Fruit fly (Drosophila melanogaster) whole organism, larva: ENCODE data around the gene Ada1-1.
"Not testable (repeated sequence)": the region's sequence is repeated elsewhere in the genome, so short reads cannot be mapped to it uniquely, and the experiment has no call there.

Experiments used
- noc ChIP-seq: fragments of 200-800 bp; sonication (Bioruptor generic); optimal IDR thresholded peaks from 3 replicates; lab custom pipeline; 2019; ENCODE audit warnings: missing biosample characterization, mild to moderate bottlenecking, missing genetic modification characterization, moderate library complexity

The Ada1-1 gene

DNA sequence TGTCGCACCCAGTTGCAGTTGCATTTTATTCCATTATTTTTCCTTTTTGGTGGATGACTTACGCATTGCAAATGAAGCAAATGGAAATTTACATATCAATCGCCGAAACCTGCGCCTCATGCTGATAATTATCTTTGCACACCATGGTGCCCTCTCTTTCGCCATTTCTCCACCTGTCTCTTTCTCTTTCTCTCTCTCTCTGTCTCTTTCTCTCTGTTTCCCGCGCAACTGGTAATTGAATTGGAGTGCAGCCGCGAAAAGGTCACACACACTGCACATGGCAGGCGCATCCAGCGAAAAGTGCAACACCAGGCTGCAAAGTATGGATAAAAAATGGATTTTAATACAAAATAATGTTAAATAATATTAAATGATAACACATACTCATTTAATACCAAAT lies 18.9 kb upstream of the Ada1-1 start:
- no peak for TF ChIP-seq noc (tag; lab: Kevin White, UChicago)

DNA sequence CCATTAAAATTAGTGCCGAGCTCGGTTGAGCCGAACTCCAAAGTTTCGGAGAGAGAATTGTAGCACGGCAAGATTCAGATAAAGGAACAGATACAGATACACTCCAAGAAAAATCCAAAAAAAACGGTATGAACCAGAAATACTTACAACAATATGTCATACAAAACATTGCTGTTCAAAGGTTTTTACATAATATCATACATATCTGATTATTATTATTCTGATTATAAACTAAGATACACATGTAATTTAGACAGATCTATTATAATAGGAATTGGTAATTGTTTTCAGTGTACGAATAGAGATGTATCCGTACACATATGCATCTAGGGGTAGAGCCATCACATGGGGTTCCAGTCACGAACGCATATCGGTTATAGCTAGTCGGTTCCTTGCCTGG lies 16.5 kb upstream of the Ada1-1 start:
- TF ChIP-seq noc (tag; lab: Kevin White, UChicago), result no peak

DNA sequence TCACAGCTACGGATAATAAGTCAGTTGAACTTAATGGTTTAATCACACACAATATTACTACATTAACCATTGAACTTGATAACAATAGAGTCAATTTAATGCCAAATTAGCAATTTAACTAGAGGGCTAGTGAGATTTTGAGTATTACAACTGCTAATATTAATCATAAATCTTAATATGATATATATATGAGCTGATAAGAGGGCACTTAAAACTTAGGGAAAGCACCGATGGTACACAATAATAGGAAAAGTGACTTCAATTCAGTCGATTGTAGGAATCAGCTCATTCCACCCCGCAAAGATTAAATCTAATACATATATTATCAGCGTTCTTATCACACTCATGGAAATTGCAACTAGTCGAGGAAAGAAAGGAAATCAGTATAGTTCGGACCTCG lies 15.4 kb upstream of the Ada1-1 start, which contains the start of gene CG16965:
TSS of gene CG16965 (plus strand) at position 382 of the 400 bp plus-strand sequence.
- TF ChIP-seq noc (tag; lab: Kevin White, UChicago), result no peak

DNA sequence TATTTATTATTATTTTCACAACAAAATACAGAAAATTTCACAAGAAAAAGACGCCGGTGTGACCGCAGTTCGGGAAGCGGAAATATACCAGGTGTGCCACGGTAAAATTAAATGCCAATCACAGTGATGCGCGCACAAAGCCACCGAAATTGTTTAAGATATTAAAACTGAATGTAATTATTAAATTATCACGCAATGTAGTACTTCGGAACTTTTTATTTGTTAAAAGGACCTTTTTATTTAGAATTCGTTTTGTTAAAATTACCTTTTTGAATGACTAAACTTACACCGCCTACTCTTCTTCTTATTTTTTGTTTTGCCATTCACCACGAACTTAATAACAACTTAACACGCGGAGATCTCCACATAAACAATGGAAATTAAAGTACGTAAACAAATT lies 8.7 kb upstream of the Ada1-1 start, which contains the start of the genes CG6686 and CG34163:
TSS of gene CG6686 (minus strand) at position 95 of the 400 bp plus-strand sequence.
TSS of gene CG34163 (plus strand) at position 326 of the 400 bp plus-strand sequence.
- no peak for TF ChIP-seq noc (tag; lab: Kevin White, UChicago)

DNA sequence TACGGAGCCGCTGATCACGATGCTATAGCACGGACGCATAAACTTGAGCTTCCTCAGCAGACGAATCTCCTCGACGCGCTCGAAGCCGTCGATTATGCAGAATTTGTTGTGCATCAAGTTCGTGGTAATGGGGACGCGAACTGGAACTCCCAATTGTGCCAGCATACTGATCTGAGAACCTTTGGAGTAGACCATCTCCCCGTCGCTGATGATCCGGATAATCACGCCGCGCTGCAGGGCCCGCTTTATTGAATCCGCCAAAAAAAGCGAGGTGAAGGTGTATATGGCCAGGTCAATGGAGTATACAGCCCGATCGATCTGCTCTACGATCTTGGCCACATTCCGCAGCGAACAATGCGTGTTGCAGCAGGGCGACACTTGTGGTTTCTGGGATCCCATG lies 7.4 kb upstream of the Ada1-1 start:
- TF ChIP-seq noc (tag; lab: Kevin White, UChicago), result no peak

DNA sequence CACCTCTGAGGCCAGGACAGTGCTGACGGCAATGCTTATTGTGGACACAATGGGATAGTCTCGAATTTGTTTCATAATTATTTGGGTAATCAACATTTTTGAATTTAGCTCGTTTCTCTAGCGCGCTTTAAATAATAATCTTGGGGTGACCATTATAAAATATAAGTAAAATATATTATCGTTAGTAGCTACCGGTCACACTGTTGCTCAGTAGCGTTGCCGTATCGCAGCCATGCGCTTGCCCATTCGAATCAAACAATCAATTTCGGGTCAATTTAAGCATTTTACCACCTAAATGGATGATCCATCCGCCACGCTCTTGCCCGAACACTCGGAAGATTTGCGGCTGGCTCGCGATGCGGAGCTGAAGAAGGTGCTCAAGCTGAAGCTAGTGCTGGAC lies 6.9 kb upstream of the Ada1-1 start, which contains the start of the genes zuc and dgt2:
TSS of gene zuc (minus strand) at position 154 of the 400 bp plus-strand sequence.
TSS of gene dgt2 (plus strand) at position 208 of the 400 bp plus-strand sequence.
- no peak for TF ChIP-seq noc (tag; lab: Kevin White, UChicago)

DNA sequence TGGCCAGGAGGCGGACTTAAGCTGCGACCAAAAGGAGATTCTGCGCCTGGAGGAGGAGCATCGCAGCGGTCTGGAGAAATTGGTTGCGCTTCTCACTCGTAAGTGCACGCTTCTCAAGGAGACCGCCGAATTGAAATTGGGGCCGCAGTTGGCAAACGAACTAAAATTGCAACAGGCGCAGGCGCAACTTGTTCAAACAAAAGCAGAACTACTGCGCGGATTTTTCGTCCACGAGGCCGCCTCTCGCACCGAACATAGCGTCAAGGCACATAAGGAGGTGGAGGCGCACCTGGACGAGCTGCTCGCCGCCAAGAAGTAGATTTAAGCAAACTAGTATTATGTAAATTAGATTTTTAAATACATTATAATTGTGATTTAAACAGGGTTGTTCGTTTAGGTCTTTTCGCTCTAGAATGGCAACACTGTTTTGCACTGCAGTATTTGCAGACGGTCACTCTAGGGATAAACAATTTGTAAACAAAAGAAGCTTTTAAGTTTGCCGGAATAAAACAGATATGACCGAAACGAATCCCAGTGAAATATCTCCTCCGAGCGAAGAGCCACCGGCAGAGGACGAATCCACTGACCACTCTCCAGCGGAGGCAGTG lies 6.0 kb upstream of the Ada1-1 start, which contains the start of gene escl:
TSS of gene escl (plus strand) at position 470 of the 608 bp plus-strand sequence.
- no peak for TF ChIP-seq noc (tag; lab: Kevin White, UChicago)

DNA sequence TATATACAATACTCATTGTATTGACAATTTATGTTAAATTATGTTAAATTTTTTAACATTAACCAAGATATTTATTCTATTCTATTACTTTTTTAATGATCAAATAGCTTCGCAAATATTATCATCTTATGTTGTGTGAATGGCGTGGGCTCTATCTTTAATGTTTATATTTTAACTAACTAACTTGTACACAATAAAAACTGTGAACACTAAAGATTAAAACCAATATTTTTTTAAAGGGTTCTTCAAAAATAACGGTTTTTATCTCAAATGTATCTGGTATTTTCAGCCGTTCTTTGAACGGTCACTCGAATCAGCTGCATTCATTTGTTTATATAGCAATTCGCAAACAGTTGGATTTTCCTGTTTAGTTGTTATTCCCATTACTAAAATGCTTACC lies 4.0 kb upstream of the Ada1-1 start, which contains the start of gene Ada1-2:
TSS of gene Ada1-2 (plus strand) at position 301 of the 400 bp plus-strand sequence.
- TF ChIP-seq noc (tag; lab: Kevin White, UChicago), result not testable (repeated sequence)

DNA sequence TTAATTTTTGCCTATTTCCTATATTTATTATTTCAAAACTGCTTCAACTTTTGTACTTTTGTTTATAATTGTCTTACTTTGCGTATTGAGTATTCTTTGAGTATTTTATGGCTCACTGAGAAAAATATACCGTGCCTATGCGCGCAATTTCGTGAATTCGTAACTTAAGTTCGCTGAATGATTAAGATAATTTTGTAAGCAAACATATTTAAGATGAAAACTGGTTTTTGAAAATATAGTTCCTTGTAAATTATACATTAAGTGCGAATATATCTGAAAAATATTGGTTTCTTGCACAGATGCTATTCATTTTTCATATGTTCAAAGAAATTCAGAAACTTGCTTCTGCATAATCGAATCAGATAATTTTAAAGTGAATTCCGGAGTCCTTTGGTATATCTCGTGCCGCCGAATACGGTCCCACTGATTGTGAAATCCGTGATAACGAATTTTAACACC lies 1.2 kb upstream of the Ada1-1 start, which contains the start of the genes CG18789 and Qtzl:
TSS of gene CG18789 (minus strand) at position 101 of the 459 bp plus-strand sequence.
TSS of gene Qtzl (plus strand) at position 409 of the 459 bp plus-strand sequence.
- TF ChIP-seq noc (tag; lab: Kevin White, UChicago), result not testable (repeated sequence)

DNA sequence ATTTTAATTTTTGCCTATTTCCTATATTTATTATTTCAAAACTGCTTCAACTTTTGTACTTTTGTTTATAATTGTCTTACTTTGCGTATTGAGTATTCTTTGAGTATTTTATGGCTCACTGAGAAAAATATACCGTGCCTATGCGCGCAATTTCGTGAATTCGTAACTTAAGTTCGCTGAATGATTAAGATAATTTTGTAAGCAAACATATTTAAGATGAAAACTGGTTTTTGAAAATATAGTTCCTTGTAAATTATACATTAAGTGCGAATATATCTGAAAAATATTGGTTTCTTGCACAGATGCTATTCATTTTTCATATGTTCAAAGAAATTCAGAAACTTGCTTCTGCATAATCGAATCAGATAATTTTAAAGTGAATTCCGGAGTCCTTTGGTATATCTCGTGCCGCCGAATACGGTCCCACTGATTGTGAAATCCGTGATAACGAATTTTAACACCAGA lies 2.7 kb downstream of the Ada1-1 start, which contains the start of the genes CG18787 and Nfs1:
TSS of gene CG18787 (minus strand) at position 101 of the 465 bp plus-strand sequence.
TSS of gene Nfs1 (plus strand) at position 415 of the 465 bp plus-strand sequence.
- TF ChIP-seq noc (tag; lab: Kevin White, UChicago), result not testable (repeated sequence)

DNA sequence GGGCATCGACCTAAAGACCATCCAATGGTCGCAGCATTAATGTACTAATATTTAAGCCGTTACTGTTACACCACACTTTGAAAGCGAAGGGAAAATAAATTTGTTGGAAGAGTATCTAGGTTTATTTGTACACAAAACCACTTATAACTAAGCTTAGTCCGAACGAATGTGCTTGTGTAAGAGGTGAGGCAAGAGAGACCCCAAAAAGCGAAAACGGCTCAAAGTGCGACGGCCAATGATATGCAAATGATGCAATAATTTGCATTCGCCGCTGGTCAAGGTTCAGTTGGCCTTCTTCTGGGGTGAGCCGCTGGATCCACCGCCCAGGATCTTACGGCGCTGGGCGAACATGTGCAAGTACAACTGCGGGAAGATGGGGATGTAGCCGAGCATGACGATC lies 4.5 kb downstream of the Ada1-1 start:
- no peak for TF ChIP-seq noc (tag; lab: Kevin White, UChicago)

DNA sequence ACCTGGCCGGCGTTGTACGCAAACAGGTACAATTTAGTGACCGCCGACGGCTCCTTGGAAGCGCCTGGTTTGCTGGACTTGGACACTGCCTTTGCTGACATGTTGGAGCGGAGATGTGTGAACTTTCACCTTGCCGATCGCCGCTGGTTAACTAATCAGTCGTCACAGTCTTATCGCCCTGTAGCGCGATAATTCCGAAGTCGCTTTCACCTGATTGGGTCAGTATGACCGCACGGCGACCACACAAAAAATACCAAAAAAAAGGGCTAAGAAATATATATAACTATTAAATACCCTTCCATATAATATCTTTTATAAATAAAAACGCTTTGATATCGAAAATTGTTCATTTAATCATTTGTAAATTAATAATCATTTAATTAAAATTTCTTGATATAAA lies 5.4 kb downstream of the Ada1-1 start, which contains the start of gene Hacd1:
TSS of gene Hacd1 (minus strand) at position 216 of the 400 bp plus-strand sequence.
- peak; percentile 36 for TF ChIP-seq noc (tag; lab: Kevin White, UChicago)

DNA sequence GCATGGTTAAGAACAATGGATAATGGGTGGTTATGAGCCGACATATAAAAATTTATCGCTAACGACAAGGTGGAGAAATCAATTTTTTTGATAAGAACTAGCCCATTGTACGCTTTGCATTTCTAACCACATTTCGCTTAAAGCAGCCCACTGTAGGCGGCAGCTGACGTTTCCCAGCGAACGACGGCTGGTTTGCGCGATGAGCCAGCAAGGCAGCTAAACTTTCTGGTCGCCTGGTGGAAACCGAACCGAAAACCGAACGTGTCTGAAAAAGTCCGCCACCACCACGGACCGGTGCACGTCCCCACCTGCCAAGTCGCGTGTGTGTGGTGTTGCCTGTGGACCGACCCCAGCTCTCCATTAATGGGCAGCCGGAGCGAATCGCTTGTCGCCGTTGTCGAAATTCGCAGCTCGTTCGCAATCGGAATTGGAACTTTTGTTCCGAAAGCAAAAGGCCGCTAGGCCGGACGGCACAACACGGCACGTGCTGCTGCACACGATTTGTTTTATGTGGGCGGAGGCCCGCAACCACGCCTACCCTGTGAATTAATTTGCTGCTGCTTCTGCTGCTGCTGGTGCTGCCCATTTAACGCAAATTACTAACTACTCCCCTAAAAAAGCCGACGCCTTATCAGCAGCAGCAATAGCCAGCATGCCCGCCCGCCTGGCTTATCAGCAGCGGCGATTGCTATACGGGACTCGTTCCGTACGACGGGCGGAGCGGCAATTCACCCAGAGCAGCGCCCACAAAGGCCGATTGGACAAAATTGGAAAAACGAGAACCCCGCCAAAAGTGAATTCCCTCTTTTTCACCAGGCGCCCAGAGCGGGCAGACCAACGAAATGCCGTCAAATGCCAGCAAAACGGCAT lies 6.5 kb downstream of the Ada1-1 start:
- peak; percentile 60 for TF ChIP-seq noc (tag; lab: Kevin White, UChicago)

DNA sequence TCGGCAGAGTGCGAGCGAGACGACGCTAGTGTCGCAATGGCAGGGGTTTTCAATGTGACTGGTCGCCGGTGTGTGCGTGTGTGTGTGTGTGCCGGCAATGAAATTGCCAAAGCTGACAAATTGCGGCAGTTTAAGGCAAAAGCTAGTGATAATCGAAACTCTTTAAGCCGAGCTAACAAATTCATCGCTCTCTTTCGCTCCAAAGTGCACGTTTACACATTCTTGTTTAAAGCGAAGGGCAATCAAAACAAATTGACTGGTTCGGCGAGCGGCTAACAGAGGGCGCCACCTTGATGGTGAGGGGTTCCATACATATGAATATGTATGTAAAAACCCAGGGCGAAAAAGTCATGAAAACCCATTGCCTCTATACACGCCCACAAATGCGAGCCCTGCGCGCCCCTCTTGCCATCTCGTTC lies 7.2 kb downstream of the Ada1-1 start:
- TF ChIP-seq noc (tag; lab: Kevin White, UChicago), result peak; percentile 78
